Worm (Caenorhabditis elegans): Measurements from ENCODE around the gene ret-1.

ret-1 gene

DNA sequence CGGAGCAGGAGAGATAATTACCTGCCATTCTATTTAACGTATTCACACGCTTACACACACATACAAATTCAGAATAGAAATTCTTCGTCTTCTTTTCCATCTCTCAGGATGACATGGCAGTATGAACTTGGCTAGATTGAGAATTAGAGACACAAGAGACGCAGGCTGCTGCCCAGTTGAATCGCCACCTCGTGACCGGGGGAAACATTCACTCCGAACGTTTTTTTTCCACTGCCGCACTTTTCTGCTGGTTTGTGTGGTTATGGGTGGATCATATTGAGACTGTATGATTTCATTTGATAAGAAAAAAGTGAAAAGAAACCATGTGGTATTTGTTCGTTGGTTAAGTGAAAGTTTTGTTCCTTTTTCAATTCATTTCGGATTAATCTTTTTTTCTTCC lies 2.4 kb upstream of the ret-1 start (continued):
- TF ChIP-seq Y67H2A.10 (GFP tag; conservative IDR thresholded peaks at IDR 0.05) (no peak), hlh-12 (tag; optimal IDR thresholded peaks at IDR 0.05) (no peak), ekl-4 (GFP tag; IDR thresholded peaks at IDR 0.05) (no peak; the same call in 1 of the 2 replicates), tlf-1 (GFP tag; optimal IDR thresholded peaks at IDR 0.05) (peak; percentile 39), sptf-2 (GFP tag; optimal IDR thresholded peaks at IDR 0.05) (no peak), F33H1.4 (GFP tag; IDR thresholded peaks at IDR 0.05) (no peak), nhr-27 (tag; optimal IDR thresholded peaks at IDR 0.05) (no peak), ets-4 (GFP tag; optimal IDR thresholded peaks at IDR 0.05) (no peak), egl-18 (GFP tag; IDR thresholded peaks at IDR 0.05) (no peak), lin-54 (GFP tag; optimal IDR thresholded peaks at IDR 0.05) (peak; percentile 26), lag-1 (GFP tag; IDR thresholded peaks at IDR 0.05) (no peak), Y53G8AR.9 (GFP tag; conservative IDR thresholded peaks at IDR 0.05) (no peak; the same call in 1 of the 2 replicates)

DNA sequence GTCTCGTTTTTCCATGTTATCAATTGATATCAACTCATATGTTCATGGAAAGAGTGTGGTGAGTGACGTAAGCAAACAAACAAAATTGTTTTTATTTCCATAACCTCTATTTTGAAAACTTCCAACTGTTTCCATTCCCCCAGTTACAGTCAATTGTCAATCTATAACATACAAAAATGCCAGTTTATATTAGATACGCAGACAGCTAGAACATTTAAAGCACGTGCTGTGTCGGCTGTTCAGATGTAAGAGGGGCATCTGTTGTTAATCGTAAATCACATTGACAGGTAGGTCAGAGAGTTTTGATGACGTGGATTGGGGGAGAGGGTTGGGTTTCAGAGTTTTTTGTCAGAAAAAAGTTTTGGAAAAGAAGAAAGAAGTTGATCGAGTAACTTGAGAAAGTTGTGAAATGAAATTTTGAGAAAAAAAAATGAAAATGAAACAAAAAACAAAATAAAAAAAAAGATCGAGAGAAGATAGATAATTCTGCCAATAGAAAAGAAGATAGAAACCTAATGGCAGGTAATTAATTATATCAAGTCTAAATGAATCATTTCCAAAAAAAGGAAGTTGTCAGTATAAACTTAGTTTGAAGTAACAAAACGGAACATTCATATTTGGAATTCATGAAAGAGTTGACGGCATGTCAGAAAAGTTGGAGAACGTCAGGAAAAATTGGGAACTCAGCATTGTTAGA lies 1.4 kb upstream of the ret-1 start:
- TF ChIP-seq hlh-12 (tag; optimal IDR thresholded peaks at IDR 0.05) (no peak), F57A8.1 (GFP tag; optimal IDR thresholded peaks at IDR 0.05) (no peak), B0261.1 (tag; optimal IDR thresholded peaks at IDR 0.05) (no peak), hmg-1.2 (GFP tag; IDR thresholded peaks at IDR 0.05) (peak; percentile 47; the same call in 1 of the 2 replicates), C06A6.2 (GFP tag; conservative IDR thresholded peaks at IDR 0.05) (peak; percentile 52; the same call in 1 of the 2 replicates), Y53F4B.3 (GFP tag; IDR thresholded peaks at IDR 0.05) (no peak), ama-1 (optimal IDR thresholded peaks at IDR 0.05) (peak; percentile 71), ama-1 (GFP tag; optimal IDR thresholded peaks at IDR 0.05) (no peak), chd-7 (tag; optimal IDR thresholded peaks at IDR 0.05) (peak; percentile 88), dox-1 (GFP tag; IDR thresholded peaks at IDR 0.05) (peak; percentile 49; the same call in 1 of the 2 replicates), lin-54 (GFP tag; optimal IDR thresholded peaks at IDR 0.05) (peak; percentile 19), tbp1 (GFP tag; optimal IDR thresholded peaks at IDR 0.05) (peak; percentile 46), ekl-4 (GFP tag; IDR thresholded peaks at IDR 0.05) (0 out of 2 replicates have a peak, but pooled peaks have one; percentile 32), ceh-40 (GFP tag; IDR thresholded peaks at IDR 0.05) (no peak), nfyb-1 (GFP tag; IDR thresholded peaks at IDR 0.05) (peak; percentile 66; the same call in 1 of the 2 replicates), cebp-1 (GFP tag; IDR thresholded peaks at IDR 0.05) (peak; percentile 46; the same call in 1 of the 2 replicates), cebp-1 (tag; optimal IDR thresholded peaks at IDR 0.05) (peak; percentile 75), akir-1 (GFP tag; optimal IDR thresholded peaks at IDR 0.05) (peak; percentile 58), hmg-20 (GFP tag; IDR thresholded peaks at IDR 0.05) (no peak), F22D6.2 (tag; optimal IDR thresholded peaks at IDR 0.05) (no peak), ztf-22 (GFP tag; optimal IDR thresholded peaks at IDR 0.05) (peak; percentile 61), F10E7.11 (tag; optimal IDR thresholded peaks at IDR 0.05) (no peak), nhr-80 (tag; optimal IDR thresholded peaks at IDR 0.05) (peak; percentile 61), atf-7 (tag; optimal IDR thresholded peaks at IDR 0.05) (peak; percentile 60), F49E8.2 (tag; optimal IDR thresholded peaks at IDR 0.05; ENCODE audit: insufficient read depth) (no peak), zim-3 (tag; optimal IDR thresholded peaks at IDR 0.05) (peak; percentile 40), ceh-79 (tag; optimal IDR thresholded peaks at IDR 0.05) (no peak), attf-5 (GFP tag; optimal IDR thresholded peaks at IDR 0.05) (peak; percentile 72), ztf-26 (tag; optimal IDR thresholded peaks at IDR 0.05) (peak; percentile 65), Y53G8AR.9 (GFP tag; conservative IDR thresholded peaks at IDR 0.05) (no peak), madf-10 (tag; optimal IDR thresholded peaks at IDR 0.05) (peak; percentile 66), somi-1 (GFP tag; optimal IDR thresholded peaks at IDR 0.05) (peak; percentile 85), nhr-120 (GFP tag; IDR thresholded peaks at IDR 0.05) (no peak), attf-6 (GFP tag; IDR thresholded peaks at IDR 0.05) (no peak), xnd-1 (tag; optimal IDR thresholded peaks at IDR 0.05) (no peak), lin-40 (tag; optimal IDR thresholded peaks at IDR 0.05) (peak; percentile 75), Y56A3A.18 (GFP tag; IDR thresholded peaks at IDR 0.05) (no peak), rcor-1 (GFP tag; IDR thresholded peaks at IDR 0.05) (no peak), hrde-1 (tag; optimal IDR thresholded peaks at IDR 0.05; ENCODE audit: borderline replicate concordance) (no peak)

Data from whole organism, young adult.